Worm (Caenorhabditis elegans): ENCODE measurements around the gene R05D8.9.

The R05D8.9 gene

DNA sequence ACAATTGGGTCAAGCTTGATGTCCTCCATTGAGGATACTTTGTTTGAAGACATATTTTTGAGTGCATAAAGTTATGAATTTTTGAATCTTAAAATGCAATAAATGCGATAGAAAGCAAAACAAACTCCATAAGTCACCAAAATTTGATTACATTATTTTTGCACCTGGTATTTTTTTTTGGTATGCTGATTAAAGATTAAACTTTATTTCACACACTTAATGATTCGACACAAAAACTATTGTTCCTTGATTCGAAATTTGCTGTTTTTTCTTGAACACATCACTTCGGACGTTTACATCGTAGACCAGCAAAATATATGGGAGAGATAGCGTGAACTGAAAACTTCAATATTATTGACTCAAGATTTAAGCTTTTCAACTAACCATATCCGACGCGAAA, 27.1 kb downstream of the R05D8.9 start, which contains the start of gene srg-61:
Gene srg-61 (minus strand): TSS at position 101 of the 400 bp plus-strand sequence.
- TF ChIP-seq lsy-27 (tag; optimal IDR thresholded peaks at IDR 0.05; ENCODE audit: borderline replicate concordance, insufficient read depth) (no peak), madf-8 (GFP tag; conservative IDR thresholded peaks at IDR 0.05) (no peak), ztf-26 (tag; optimal IDR thresholded peaks at IDR 0.05) (no peak), cebp-2 (GFP tag; IDR thresholded peaks at IDR 0.05) (no peak), athp-1 (tag; optimal IDR thresholded peaks at IDR 0.05) (no peak), ceh-100 (GFP tag; IDR thresholded peaks at IDR 0.05) (no peak), B0261.1 (tag; optimal IDR thresholded peaks at IDR 0.05) (no peak), attf-5 (GFP tag; optimal IDR thresholded peaks at IDR 0.05) (no peak), dpl-1 (GFP tag; optimal IDR thresholded peaks at IDR 0.05) (no peak), C06A6.2 (GFP tag; conservative IDR thresholded peaks at IDR 0.05) (no peak), rcor-1 (GFP tag; IDR thresholded peaks at IDR 0.05) (no peak), lin-26 (GFP tag; IDR thresholded peaks at IDR 0.05) (no peak), mes-4 (tag; optimal IDR thresholded peaks at IDR 0.05) (no peak), aptf-2 (GFP tag; conservative IDR thresholded peaks at IDR 0.05) (no peak), Y67H2A.10 (GFP tag; conservative IDR thresholded peaks at IDR 0.05) (no peak), hlh-26 (GFP tag; conservative IDR thresholded peaks at IDR 0.05) (no peak), ceh-27 (GFP tag; optimal IDR thresholded peaks at IDR 0.05) (no peak), B0035.1 (tag; optimal IDR thresholded peaks at IDR 0.05) (no peak), sdz-38 (tag; optimal IDR thresholded peaks at IDR 0.05) (no peak)

DNA sequence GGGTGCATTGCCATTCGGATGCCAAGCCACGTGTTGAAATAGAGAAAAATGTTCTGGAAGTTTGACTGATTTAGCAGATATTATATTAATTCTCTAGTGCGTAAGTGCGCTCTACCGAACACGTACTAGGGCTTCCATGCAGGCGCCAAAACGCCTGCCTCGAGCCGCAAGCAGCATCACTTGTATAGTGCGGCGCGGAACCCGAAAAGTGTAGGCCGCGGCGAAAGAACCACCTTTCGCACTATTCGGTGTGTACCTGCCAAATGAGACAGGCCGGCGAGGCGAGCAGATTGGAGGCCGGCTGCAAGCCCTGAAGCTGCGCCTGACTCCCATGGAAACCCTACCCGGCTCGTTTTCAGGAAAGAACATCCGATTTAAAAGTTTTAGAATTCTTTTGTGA, 27.8 kb downstream of the R05D8.9 start:
- TF ChIP-seq lsl-1 (GFP tag; optimal IDR thresholded peaks at IDR 0.05), result peak; percentile 6
- TF ChIP-seq snpc-1.1 (tag; optimal IDR thresholded peaks at IDR 0.05; ENCODE audit: insufficient read depth), result peak; percentile 82
- TF ChIP-seq mcd-1 (GFP tag; IDR thresholded peaks at IDR 0.05), result no peak
- peak; percentile 37; the same call in 1 of the 2 replicates for TF ChIP-seq egrh-3 (GFP tag; IDR thresholded peaks at IDR 0.05)
- no peak for TF ChIP-seq cebp-2 (GFP tag; IDR thresholded peaks at IDR 0.05)
- TF ChIP-seq snpc-3.4 (tag; optimal IDR thresholded peaks at IDR 0.05), result peak; percentile 24
- peak; percentile 56; the same call in 1 of the 2 replicates for TF ChIP-seq lin-26 (GFP tag; IDR thresholded peaks at IDR 0.05)
- peak; percentile 80 for TF ChIP-seq snpc-4 (GFP tag; optimal IDR thresholded peaks at IDR 0.05)
- peak in 3 of 4 experiments; percentile 83 to 93 (median 92) for TF ChIP-seq snpc-4 (tag; optimal IDR thresholded peaks at IDR 0.05)

DNA sequence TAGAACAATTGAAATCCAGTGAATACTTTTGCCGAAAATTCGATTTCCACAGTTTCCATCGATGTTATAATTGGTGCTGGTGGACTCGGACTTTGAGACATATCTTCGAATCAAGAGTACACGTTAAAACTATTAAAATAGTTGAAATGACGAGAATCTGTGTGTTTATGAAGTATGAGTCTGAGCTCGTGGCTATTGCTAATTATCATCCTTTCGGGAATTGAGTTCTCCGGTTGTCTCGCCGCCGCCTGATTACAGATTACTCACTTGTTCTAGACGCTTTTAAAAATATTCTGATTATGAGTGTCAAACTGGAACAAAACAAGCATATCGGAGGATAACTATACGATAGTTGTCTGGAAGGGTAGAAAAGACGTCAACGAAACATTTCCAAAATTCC, 29.2 kb downstream of the R05D8.9 start, which contains the start of gene srg-56:
Gene srg-56 (minus strand): TSS at position 101 of the 400 bp plus-strand sequence.
- TF ChIP-seq xnd-1 (tag; optimal IDR thresholded peaks at IDR 0.05) (no peak), athp-1 (tag; optimal IDR thresholded peaks at IDR 0.05) (no peak), hmg-20 (GFP tag; IDR thresholded peaks at IDR 0.05) (no peak), C17E4.6 (GFP tag; IDR thresholded peaks at IDR 0.05) (no peak), K12H6.12 (tag; optimal IDR thresholded peaks at IDR 0.05) (no peak), zim-3 (tag; optimal IDR thresholded peaks at IDR 0.05) (no peak), ZK185.1 (tag; optimal IDR thresholded peaks at IDR 0.05; ENCODE audit: poor library complexity, severe bottlenecking) (no peak), let-526 (GFP tag; IDR thresholded peaks at IDR 0.05) (no peak), ztf-26 (tag; optimal IDR thresholded peaks at IDR 0.05) (no peak), tbx-9 (tag; optimal IDR thresholded peaks at IDR 0.05; ENCODE audit: borderline replicate concordance) (no peak)

DNA sequence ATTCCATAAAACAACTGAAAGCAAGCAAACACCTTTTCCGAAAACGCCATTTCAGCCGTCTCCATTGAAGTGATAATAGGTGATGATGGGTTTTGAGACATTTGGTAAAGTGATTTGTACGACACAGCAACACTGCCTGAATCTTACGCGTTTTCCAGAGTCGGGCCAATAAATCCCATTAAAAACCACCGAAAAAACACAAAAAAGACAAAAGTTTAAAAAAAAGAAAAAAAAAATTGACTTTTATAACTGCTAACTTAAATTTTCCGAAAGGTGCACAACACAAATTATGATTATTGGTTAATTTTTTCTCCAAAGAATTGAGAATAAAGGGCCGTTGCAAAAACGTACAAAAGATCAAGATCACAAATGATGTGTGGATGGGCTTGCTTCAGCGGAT, 33.0 kb downstream of the R05D8.9 start, which contains the start of gene srg-57:
Gene srg-57 (minus strand): TSS at position 101 of the 400 bp plus-strand sequence.
- TF ChIP-seq ZK185.1 (tag; optimal IDR thresholded peaks at IDR 0.05; ENCODE audit: poor library complexity, severe bottlenecking) (no peak), Y79H2A.3 (GFP tag; conservative IDR thresholded peaks at IDR 0.05) (no peak), dpff-1 (tag; optimal IDR thresholded peaks at IDR 0.05) (no peak), K11D2.4 (GFP tag; IDR thresholded peaks at IDR 0.05) (no peak), let-526 (GFP tag; IDR thresholded peaks at IDR 0.05) (no peak), mcd-1 (GFP tag; IDR thresholded peaks at IDR 0.05) (no peak), mel-28 (tag; optimal IDR thresholded peaks at IDR 0.05; ENCODE audit: borderline replicate concordance) (no peak), F55B11.4 (tag; optimal IDR thresholded peaks at IDR 0.05; ENCODE audit: borderline replicate concordance, insufficient read depth) (no peak), B0035.1 (tag; optimal IDR thresholded peaks at IDR 0.05) (no peak), dox-1 (GFP tag; IDR thresholded peaks at IDR 0.05) (no peak), attf-3 (GFP tag; conservative IDR thresholded peaks at IDR 0.05) (no peak), ztf-6 (GFP tag; IDR thresholded peaks at IDR 0.05) (no peak), attf-6 (GFP tag; IDR thresholded peaks at IDR 0.05) (no peak), D2030.7 (GFP tag; IDR thresholded peaks at IDR 0.05) (no peak)

All from whole organism, young adult.